ENCODE assay signal across 1 fruit fly cellular context in genomic region chr3R:24010637-24011214, dm6.
TF ChIP-seq lines count a peak whose summit lies in the region.

No protein-coding gene starts in this region.

TF ChIP-seq in whole organism, embryonic, 481 proteins besides CTCF, POLR2A, EP300 and RAD21 (continued from another document and continues in another):
- TF ChIP-seq CG2120 (GFP tag; optimal IDR thresholded peaks at IDR 0.05; lab: Kevin White, UChicago) = peak; percentile 80
- peak; percentile 20 for TF ChIP-seq bcd (GFP tag; optimal IDR thresholded peaks at IDR 0.05; lab: Kevin White, UChicago)
- peak; percentile 49 for TF ChIP-seq ranshi (GFP tag; IDR thresholded peaks at IDR 0.05; lab: Robert Waterston, UW)
- no peak for TF ChIP-seq prd (optimal IDR thresholded peaks at IDR 0.05; lab: Kevin White, UChicago)
- TF ChIP-seq prd (GFP tag; IDR thresholded peaks at IDR 0.05; lab: Robert Waterston, UW) = peak; percentile 75
- TF ChIP-seq CG2116 (GFP tag; optimal IDR thresholded peaks at IDR 0.05; lab: Kevin White, UChicago) = no peak
- TF ChIP-seq CG11723 (GFP tag; optimal IDR thresholded peaks at IDR 0.05; lab: Kevin White, UChicago) = peak; percentile 3
- no peak for TF ChIP-seq Mes4 (GFP tag; optimal IDR thresholded peaks at IDR 0.05; lab: Kevin White, UChicago)
- peak; percentile 58; the same call in 1 of the 3 replicates for TF ChIP-seq CG11456 (GFP tag; IDR thresholded peaks at IDR 0.05; lab: Robert Waterston, UW)
- no peak for TF ChIP-seq Dfd (GFP tag; optimal IDR thresholded peaks at IDR 0.05; lab: Kevin White, UChicago)
- TF ChIP-seq nau (GFP tag; optimal IDR thresholded peaks at IDR 0.05; lab: Kevin White, UChicago) = no peak
- no peak for TF ChIP-seq Jarid2 (GFP tag; optimal IDR thresholded peaks at IDR 0.05; lab: Kevin White, UChicago)
- TF ChIP-seq CG18476 (GFP tag; optimal IDR thresholded peaks at IDR 0.05; lab: Kevin White, UChicago) = no peak
- TF ChIP-seq CG6654 (GFP tag; optimal IDR thresholded peaks at IDR 0.05; lab: Kevin White, UChicago) = no peak
- TF ChIP-seq esg (GFP tag; conservative IDR thresholded peaks at IDR 0.05; lab: Robert Waterston, UW) = peak; percentile 52
- TF ChIP-seq zfh2 (GFP tag; optimal IDR thresholded peaks at IDR 0.05; lab: Kevin White, UChicago) = peak; percentile 20
- TF ChIP-seq CG9932 (GFP tag; IDR thresholded peaks at IDR 0.05; lab: Robert Waterston, UW) = peak; percentile 55
- peak; percentile 69 for TF ChIP-seq Meics (GFP tag; optimal IDR thresholded peaks at IDR 0.05; lab: Kevin White, UChicago)
- no peak for TF ChIP-seq amos (GFP tag; IDR thresholded peaks at IDR 0.05; lab: Robert Waterston, UW; ENCODE audit: partially characterized antibody)
- TF ChIP-seq PHDP (tag; optimal IDR thresholded peaks at IDR 0.05; lab: Kevin White, UChicago) = peak; percentile 66
- TF ChIP-seq zf30C (GFP tag; optimal IDR thresholded peaks at IDR 0.05; lab: Kevin White, UChicago) = peak; percentile 8
- TF ChIP-seq Pdp1 (GFP tag; optimal IDR thresholded peaks at IDR 0.05; lab: Kevin White, UChicago) = peak; percentile 8 to 33
- TF ChIP-seq al (GFP tag; IDR thresholded peaks at IDR 0.05; lab: Robert Waterston, UW) = peak; percentile 59
- TF ChIP-seq CG9876 (GFP tag; optimal IDR thresholded peaks at IDR 0.05; lab: Kevin White, UChicago) = no peak
- peak; percentile 68 for TF ChIP-seq CG6689 (GFP tag; IDR thresholded peaks at IDR 0.05; lab: Robert Waterston, UW)
- no peak for TF ChIP-seq Hmx (GFP tag; optimal IDR thresholded peaks at IDR 0.05; lab: Kevin White, UChicago)
- TF ChIP-seq CG18599 (GFP tag; optimal IDR thresholded peaks at IDR 0.05; lab: Kevin White, UChicago) = peak; percentile 84
- no peak for TF ChIP-seq Opbp (GFP tag; IDR thresholded peaks at IDR 0.05; lab: Robert Waterston, UW; ENCODE audit: partially characterized antibody)
- TF ChIP-seq CG8478 (optimal IDR thresholded peaks at IDR 0.05; lab: Kevin White, UChicago) = no peak
- TF ChIP-seq CG12236 (GFP tag; optimal IDR thresholded peaks at IDR 0.05; lab: Kevin White, UChicago) = no peak
- TF ChIP-seq CG16779 (GFP tag; IDR thresholded peaks at IDR 0.05; lab: Robert Waterston, UW) = no peak
- no peak for TF ChIP-seq Abd-B (GFP tag; optimal IDR thresholded peaks at IDR 0.05; lab: Kevin White, UChicago)
- TF ChIP-seq CG8944 (GFP tag; optimal IDR thresholded peaks at IDR 0.05; lab: Kevin White, UChicago) = no peak
- TF ChIP-seq luna (GFP tag; optimal IDR thresholded peaks at IDR 0.05; lab: Kevin White, UChicago) = no peak
- no peak for TF ChIP-seq pho (GFP tag; optimal IDR thresholded peaks at IDR 0.05; lab: Kevin White, UChicago)
- no peak for TF ChIP-seq Ets97D (GFP tag; optimal IDR thresholded peaks at IDR 0.05; lab: Kevin White, UChicago)
- peak; percentile 27 for TF ChIP-seq CG12155 (GFP tag; optimal IDR thresholded peaks at IDR 0.05; lab: Kevin White, UChicago)
- peak; percentile 43; the same call in 1 of the 2 replicates for TF ChIP-seq CG17612 (GFP tag; IDR thresholded peaks at IDR 0.05; lab: Robert Waterston, UW)
- TF ChIP-seq CG10654 (GFP tag; optimal IDR thresholded peaks at IDR 0.05; lab: Kevin White, UChicago) = no peak
- TF ChIP-seq CG13424 (tag; optimal IDR thresholded peaks at IDR 0.05; lab: Kevin White, UChicago) = peak; percentile 72
- no peak for TF ChIP-seq slp2 (GFP tag; optimal IDR thresholded peaks at IDR 0.05; lab: Kevin White, UChicago)
- TF ChIP-seq CG31441 (GFP tag; IDR thresholded peaks at IDR 0.05; lab: Robert Waterston, UW) = peak; percentile 61
- no peak for TF ChIP-seq pum (GFP tag; optimal IDR thresholded peaks at IDR 0.05; lab: Kevin White, UChicago)
- TF ChIP-seq CG8765 (GFP tag; IDR thresholded peaks at IDR 0.05; lab: Robert Waterston, UW) = no peak
- peak; percentile 50; the same call in 1 of the 2 replicates for TF ChIP-seq CG11247 (GFP tag; IDR thresholded peaks at IDR 0.05; lab: Robert Waterston, UW)
- no peak for TF ChIP-seq CG11398 (GFP tag; optimal IDR thresholded peaks at IDR 0.05; lab: Kevin White, UChicago)
- no peak for TF ChIP-seq CG7271 (tag; optimal IDR thresholded peaks at IDR 0.05; lab: Kevin White, UChicago)
- TF ChIP-seq Stat92E (GFP tag; optimal IDR thresholded peaks at IDR 0.05; lab: Kevin White, UChicago) = no peak
- 0 out of 2 replicates have a peak, but pooled peaks have one; percentile 15 for TF ChIP-seq GATAe (GFP tag; conservative IDR thresholded peaks at IDR 0.05; lab: Robert Waterston, UW)
- TF ChIP-seq hth (optimal IDR thresholded peaks at IDR 0.05; lab: Kevin White, UChicago) = no peak
- no peak for TF ChIP-seq kay (GFP tag; optimal IDR thresholded peaks at IDR 0.05; lab: Kevin White, UChicago)
- TF ChIP-seq Lpt (GFP tag; optimal IDR thresholded peaks at IDR 0.05; lab: Kevin White, UChicago) = no peak
- TF ChIP-seq H2.0 (GFP tag; IDR thresholded peaks at IDR 0.05; lab: Robert Waterston, UW) = peak; percentile 52; the same call in 1 of the 2 replicates
- no peak for TF ChIP-seq CkIIα-i1 (GFP tag; IDR thresholded peaks at IDR 0.05; lab: Robert Waterston, UW)
- TF ChIP-seq Six4 (GFP tag; optimal IDR thresholded peaks at IDR 0.05; lab: Kevin White, UChicago) = no peak
- TF ChIP-seq CG3726 (GFP tag; IDR thresholded peaks at IDR 0.05; lab: Robert Waterston, UW) = 0 out of 3 replicates have a peak, but pooled peaks have one; percentile 56
- peak; percentile 5 for TF ChIP-seq CG12071 (GFP tag; optimal IDR thresholded peaks at IDR 0.05; lab: Kevin White, UChicago)
- TF ChIP-seq Scr (GFP tag; IDR thresholded peaks at IDR 0.05; lab: Robert Waterston, UW; ENCODE audit: partially characterized antibody) = no peak
- peak; percentile 5 for TF ChIP-seq cato (GFP tag; optimal IDR thresholded peaks at IDR 0.05; lab: Kevin White, UChicago; ENCODE audit: borderline replicate concordance)
- peak; percentile 61 for TF ChIP-seq CG17361 (GFP tag; IDR thresholded peaks at IDR 0.05; lab: Robert Waterston, UW)
- TF ChIP-seq Optix (GFP tag; IDR thresholded peaks at IDR 0.05; lab: Robert Waterston, UW) = no peak
- no peak for TF ChIP-seq fu2 (GFP tag; optimal IDR thresholded peaks at IDR 0.05; lab: Kevin White, UChicago)
- peak; percentile 28 for TF ChIP-seq ind (GFP tag; optimal IDR thresholded peaks at IDR 0.05; lab: Kevin White, UChicago)
- TF ChIP-seq hbn (GFP tag; IDR thresholded peaks at IDR 0.05; lab: Robert Waterston, UW; ENCODE audit: partially characterized antibody) = no peak
- TF ChIP-seq CG31365 (tag; optimal IDR thresholded peaks at IDR 0.05; lab: Kevin White, UChicago) = no peak
- TF ChIP-seq Hr39 (optimal IDR thresholded peaks at IDR 0.05; lab: Kevin White, UChicago) = no peak
- TF ChIP-seq run (tag; optimal IDR thresholded peaks at IDR 0.05; lab: Kevin White, UChicago) = no peak
- TF ChIP-seq dysf (GFP tag; IDR thresholded peaks at IDR 0.05; lab: Robert Waterston, UW) = peak; percentile 81
- TF ChIP-seq CG17359 (tag; optimal IDR thresholded peaks at IDR 0.05; lab: Kevin White, UChicago) = peak; percentile 66
- peak; percentile 30 for TF ChIP-seq CrebB (tag; optimal IDR thresholded peaks at IDR 0.05; lab: Kevin White, UChicago)
- 0 out of 2 replicates have a peak, but pooled peaks have one; percentile 63 for TF ChIP-seq rib (GFP tag; IDR thresholded peaks at IDR 0.05; lab: Robert Waterston, UW)
- peak; percentile 54 for TF ChIP-seq Oli (tag; optimal IDR thresholded peaks at IDR 0.05; lab: Kevin White, UChicago)
- peak; percentile 50 for TF ChIP-seq odd (GFP tag; optimal IDR thresholded peaks at IDR 0.05; lab: Kevin White, UChicago)
- no peak for TF ChIP-seq cad (GFP tag; optimal IDR thresholded peaks at IDR 0.05; lab: Kevin White, UChicago)
- TF ChIP-seq CG18619 (GFP tag; optimal IDR thresholded peaks at IDR 0.05; lab: Kevin White, UChicago) = peak; percentile 64
- no peak for TF ChIP-seq YL-1 (GFP tag; optimal IDR thresholded peaks at IDR 0.05; lab: Kevin White, UChicago)
- peak; percentile 26 for TF ChIP-seq Deaf1 (tag; optimal IDR thresholded peaks at IDR 0.05; lab: Kevin White, UChicago)
- peak; percentile 21; the same call in 1 of the 3 replicates for TF ChIP-seq gce (GFP tag; IDR thresholded peaks at IDR 0.05; lab: Robert Waterston, UW)
- TF ChIP-seq Aef1 (GFP tag; IDR thresholded peaks at IDR 0.05; lab: Robert Waterston, UW) = peak; percentile 67; the same call in 2 of the 3 replicates
- no peak for TF ChIP-seq lbe (GFP tag; optimal IDR thresholded peaks at IDR 0.05; lab: Kevin White, UChicago)
- no peak for TF ChIP-seq CG14710 (tag; optimal IDR thresholded peaks at IDR 0.05; lab: Kevin White, UChicago)
- no peak for TF ChIP-seq fd64A (GFP tag; optimal IDR thresholded peaks at IDR 0.05; lab: Kevin White, UChicago)
- peak; percentile 52 for TF ChIP-seq Ets65A (GFP tag; lab: Kevin White, UChicago)
- peak; percentile 35; the same call in 1 of the 2 replicates for TF ChIP-seq ap (GFP tag; IDR thresholded peaks at IDR 0.05; lab: Robert Waterston, UW)
- TF ChIP-seq CG32772 (GFP tag; IDR thresholded peaks at IDR 0.05; lab: Robert Waterston, UW) = peak; percentile 60
- peak; percentile 52; the same call in 1 of the 2 replicates for TF ChIP-seq wdn (GFP tag; IDR thresholded peaks at IDR 0.05; lab: Robert Waterston, UW)
- TF ChIP-seq CG18764 (GFP tag; optimal IDR thresholded peaks at IDR 0.05; lab: Kevin White, UChicago) = no peak
- peak; percentile 73 for TF ChIP-seq CG14441 (GFP tag; IDR thresholded peaks at IDR 0.05; lab: Robert Waterston, UW)
- TF ChIP-seq knrl (GFP tag; IDR thresholded peaks at IDR 0.05; lab: Robert Waterston, UW; ENCODE audit: partially characterized antibody) = no peak
- peak; percentile 53 for TF ChIP-seq CG10147 (GFP tag; optimal IDR thresholded peaks at IDR 0.05; lab: Kevin White, UChicago)
- TF ChIP-seq CG32532 (GFP tag; IDR thresholded peaks at IDR 0.05; lab: Robert Waterston, UW) = peak; percentile 78; the same call in 1 of the 2 replicates
- TF ChIP-seq CG8290 (GFP tag; optimal IDR thresholded peaks at IDR 0.05; lab: Kevin White, UChicago) = no peak
- peak in 1 of 2 experiments; percentile 65 for TF ChIP-seq CG8290 (tag; optimal IDR thresholded peaks at IDR 0.05; lab: Kevin White, UChicago)
- no peak for TF ChIP-seq disco-r (GFP tag; optimal IDR thresholded peaks at IDR 0.05; lab: Kevin White, UChicago)
- TF ChIP-seq Nf-YA (GFP tag; IDR thresholded peaks at IDR 0.05; lab: Robert Waterston, UW) = no peak
- no peak for TF ChIP-seq CG2875 (GFP tag; optimal IDR thresholded peaks at IDR 0.05; lab: Kevin White, UChicago)
- no peak for TF ChIP-seq MTF-1 (GFP tag; optimal IDR thresholded peaks at IDR 0.05; lab: Kevin White, UChicago; ENCODE audit: borderline replicate concordance)
- TF ChIP-seq CG1024 (GFP tag; IDR thresholded peaks at IDR 0.05; lab: Robert Waterston, UW) = no peak
- TF ChIP-seq sna (GFP tag; IDR thresholded peaks at IDR 0.05; lab: Robert Waterston, UW; ENCODE audit: partially characterized antibody) = no peak
- peak; percentile 9 for TF ChIP-seq mirr (GFP tag; optimal IDR thresholded peaks at IDR 0.05; lab: Kevin White, UChicago)
- peak; percentile 62; the same call in 1 of the 3 replicates for TF ChIP-seq sr (GFP tag; IDR thresholded peaks at IDR 0.05; lab: Robert Waterston, UW)
- 0 out of 3 replicates have a peak, but pooled peaks have one; percentile 53 for TF ChIP-seq CG2889 (GFP tag; IDR thresholded peaks at IDR 0.05; lab: Robert Waterston, UW)
- no peak for TF ChIP-seq CG4282 (GFP tag; optimal IDR thresholded peaks at IDR 0.05; lab: Kevin White, UChicago)
- TF ChIP-seq CG3281 (GFP tag; optimal IDR thresholded peaks at IDR 0.05; lab: Kevin White, UChicago) = peak; percentile 53
- peak; percentile 44 for TF ChIP-seq Adf1 (GFP tag; IDR thresholded peaks at IDR 0.05; lab: Robert Waterston, UW)
- no peak for TF ChIP-seq CG1529 (GFP tag; optimal IDR thresholded peaks at IDR 0.05; lab: Kevin White, UChicago)
- peak; percentile 78 for TF ChIP-seq CG11504 (tag; optimal IDR thresholded peaks at IDR 0.05; lab: Kevin White, UChicago)
- peak; percentile 36 for TF ChIP-seq CG6854 (GFP tag; optimal IDR thresholded peaks at IDR 0.05; lab: Kevin White, UChicago)
- TF ChIP-seq wor (GFP tag; IDR thresholded peaks at IDR 0.05; lab: Robert Waterston, UW) = no peak
- TF ChIP-seq p53 (GFP tag; optimal IDR thresholded peaks at IDR 0.05; lab: Kevin White, UChicago) = no peak
- TF ChIP-seq pnt (GFP tag; optimal IDR thresholded peaks at IDR 0.05; lab: Kevin White, UChicago) = no peak
- no peak for TF ChIP-seq schlank (tag; optimal IDR thresholded peaks at IDR 0.05; lab: Kevin White, UChicago)
- peak; percentile 85 for TF ChIP-seq row (GFP tag; IDR thresholded peaks at IDR 0.05; lab: Robert Waterston, UW)
- TF ChIP-seq CG6791 (GFP tag; IDR thresholded peaks at IDR 0.05; lab: Robert Waterston, UW; ENCODE audit: partially characterized antibody) = no peak
- TF ChIP-seq bab2 (GFP tag; optimal IDR thresholded peaks at IDR 0.05; lab: Kevin White, UChicago) = no peak
- no peak for TF ChIP-seq ac (GFP tag; optimal IDR thresholded peaks at IDR 0.05; lab: Kevin White, UChicago)
- 0 out of 2 replicates have a peak, but pooled peaks have one; percentile 30 for TF ChIP-seq CG17328 (GFP tag; IDR thresholded peaks at IDR 0.05; lab: Robert Waterston, UW)
- no peak for TF ChIP-seq CG10274 (GFP tag; optimal IDR thresholded peaks at IDR 0.05; lab: Kevin White, UChicago)
- TF ChIP-seq CG32767 (GFP tag; IDR thresholded peaks at IDR 0.05; lab: Robert Waterston, UW) = peak; percentile 76
- no peak for TF ChIP-seq CG15073 (GFP tag; optimal IDR thresholded peaks at IDR 0.05; lab: Kevin White, UChicago)
- TF ChIP-seq CG13296 (GFP tag; optimal IDR thresholded peaks at IDR 0.05; lab: Kevin White, UChicago) = peak; percentile 43
- TF ChIP-seq CG10267 (tag; optimal IDR thresholded peaks at IDR 0.05; lab: Kevin White, UChicago) = peak; percentile 40
- TF ChIP-seq Hr51 (GFP tag; optimal IDR thresholded peaks at IDR 0.05; lab: Kevin White, UChicago) = peak in 1 of 2 experiments; percentile 73
- TF ChIP-seq croc (GFP tag; conservative IDR thresholded peaks at IDR 0.05; lab: Robert Waterston, UW) = no peak; the same call in 2 of the 3 replicates
- TF ChIP-seq Dek (tag; optimal IDR thresholded peaks at IDR 0.05; lab: Kevin White, UChicago) = peak; percentile 64
- TF ChIP-seq CG12104 (GFP tag; optimal IDR thresholded peaks at IDR 0.05; lab: Kevin White, UChicago) = peak; percentile 47
- no peak for TF ChIP-seq vnd (GFP tag; IDR thresholded peaks at IDR 0.05; lab: Robert Waterston, UW; ENCODE audit: partially characterized antibody)
- peak; percentile 41 for TF ChIP-seq az2 (GFP tag; optimal IDR thresholded peaks at IDR 0.05; lab: Kevin White, UChicago)
- no peak for TF ChIP-seq CG16813 (GFP tag; IDR thresholded peaks at IDR 0.05; lab: Robert Waterston, UW; ENCODE audit: partially characterized antibody)
- TF ChIP-seq Taf1 (GFP tag; IDR thresholded peaks at IDR 0.05; lab: Robert Waterston, UW) = peak; percentile 28; the same call in 1 of the 2 replicates
- TF ChIP-seq sens-2 (GFP tag; IDR thresholded peaks at IDR 0.05; lab: Robert Waterston, UW) = no peak
